Fruit fly (Drosophila melanogaster) whole organism: Measurements from ENCODE around the gene tim.
A peak's percentile ranks its signal among the peaks of the same experiment; 100 is the strongest.

Experiments
- CG8478 ChIP-seq: fragments of >200 bp; optimal IDR thresholded peaks from 2 replicates; lab custom pipeline; 2018; ENCODE audit warnings: inconsistent platforms
- Dll ChIP-seq: fragments of >200 bp; optimal IDR thresholded peaks from 2 replicates; lab custom pipeline; 2017
- EcR ChIP-seq, 2 experiments: fragments of >200 bp; optimal IDR thresholded peaks; 2 replicates each; lab custom pipeline; 2017; ENCODE audit warnings: missing biosample characterization in 2 of 2, missing genetic modification characterization in 2 of 2, missing genetic modification reagents in 2 of 2
- pan ChIP-seq: fragments of >200 bp; optimal IDR thresholded peaks from 2 replicates; lab custom pipeline; 2017
- psq ChIP-seq: fragments of >200 bp; optimal IDR thresholded peaks from 2 replicates; lab custom pipeline; 2017
- usp ChIP-seq: fragments of >200 bp; optimal IDR thresholded peaks from 2 replicates; lab custom pipeline; 2017; ENCODE audit warnings: missing biosample characterization, missing genetic modification characterization, mixed read lengths

tim gene

DNA sequence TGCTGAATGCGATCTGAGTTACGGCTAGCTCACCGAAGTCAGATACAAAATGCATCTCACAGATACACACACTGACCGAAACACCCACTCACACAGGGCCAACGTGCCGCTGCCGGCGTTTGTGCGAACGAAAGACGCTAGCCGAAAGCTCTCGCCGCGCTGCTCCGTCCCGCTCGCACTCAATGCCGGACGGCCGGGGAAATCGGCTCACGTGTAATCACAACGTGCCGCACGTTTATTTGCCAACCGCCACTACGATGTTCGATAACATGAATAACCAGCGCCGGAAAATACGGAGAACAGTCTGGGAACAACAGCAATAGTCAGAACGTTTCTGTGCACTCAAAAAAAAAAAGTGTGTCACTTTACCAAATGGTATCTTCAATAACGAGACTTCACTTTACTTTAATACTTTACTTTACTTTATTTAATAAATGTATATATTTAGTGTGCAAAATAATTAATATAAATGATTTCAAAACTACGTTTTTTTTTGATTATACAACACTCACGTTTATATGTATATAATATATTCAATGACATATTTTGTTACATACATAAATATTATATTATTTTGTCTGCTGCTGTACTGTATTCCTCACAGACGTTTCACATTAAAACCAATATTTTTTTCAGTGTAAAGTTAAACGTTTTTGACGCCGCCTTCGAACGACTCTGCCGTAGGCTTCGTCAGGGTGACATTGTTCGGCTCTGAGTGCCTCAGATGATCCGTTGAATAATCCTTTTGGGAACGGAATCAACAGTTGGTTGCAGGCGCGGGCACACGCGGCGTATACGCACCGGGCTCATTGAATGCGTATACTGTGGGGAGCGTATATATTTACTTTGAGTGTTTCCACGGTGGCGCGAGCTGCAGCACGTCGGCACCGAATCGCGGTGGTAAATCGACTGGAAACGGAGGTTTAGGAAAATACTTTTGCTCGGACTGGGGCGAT, at the start of gene tim:
Gene tim, minus strand, starts transcription at position 911 of the 956 bp plus-strand sequence.
- TF ChIP-seq Dll (lab: Kevin White, UChicago), result no peak
- TF ChIP-seq usp, result no peak
- no peak for TF ChIP-seq pan (lab: Kevin White, UChicago)
- TF ChIP-seq EcR (GFP tag; optimal IDR thresholded peaks at IDR 0.05; lab: Kevin White, UChicago), result no peak
- no peak for TF ChIP-seq CG8478 (lab: Kevin White, UChicago)
- TF ChIP-seq psq (lab: Kevin White, UChicago), result no peak

DNA sequence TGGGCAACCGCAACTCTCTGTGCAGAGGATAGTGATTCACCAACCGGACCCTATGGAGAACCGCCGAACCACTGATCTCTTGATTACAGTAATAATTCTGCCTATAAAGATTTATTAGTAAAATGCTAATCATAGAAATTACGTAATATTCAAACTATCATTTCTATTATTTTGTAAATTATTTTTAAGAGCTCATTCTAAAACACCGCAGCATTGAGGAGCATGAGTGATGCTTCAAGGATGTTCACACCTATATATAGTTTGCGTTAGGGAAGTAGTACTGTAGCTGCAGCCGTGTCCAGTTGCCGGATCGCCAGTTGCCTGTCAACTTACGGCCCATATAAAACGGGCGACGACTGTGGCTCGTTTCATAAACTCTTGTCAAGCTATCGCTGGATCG, 49.6 kb upstream of the tim start:
- TF ChIP-seq Dll (lab: Kevin White, UChicago) (no peak), CG8478 (lab: Kevin White, UChicago) (no peak)

DNA sequence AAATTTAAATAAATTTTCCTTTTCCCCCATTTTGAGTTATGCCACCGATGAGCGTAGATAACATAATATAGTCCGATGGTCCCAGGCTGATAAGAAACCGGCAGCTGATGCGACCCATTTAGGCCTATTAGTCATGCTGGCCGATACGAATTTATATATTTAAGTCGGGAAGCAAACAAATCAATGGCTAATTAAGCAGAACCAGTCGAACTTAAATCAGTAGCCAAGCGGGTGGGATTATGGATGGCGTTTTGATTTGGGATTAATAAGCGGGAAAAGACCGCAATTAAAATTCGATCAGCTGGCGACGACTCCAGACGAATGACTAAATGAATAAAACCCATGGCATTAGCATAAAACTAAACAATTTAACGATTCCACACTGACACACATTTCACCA, 49.0 kb upstream of the tim start:
- TF ChIP-seq usp (no peak), psq (lab: Kevin White, UChicago) (no peak), EcR (GFP tag; optimal IDR thresholded peaks at IDR 0.05; lab: Kevin White, UChicago) (no peak), CG8478 (lab: Kevin White, UChicago) (no peak), pan (lab: Kevin White, UChicago) (no peak), Dll (lab: Kevin White, UChicago) (no peak)

DNA sequence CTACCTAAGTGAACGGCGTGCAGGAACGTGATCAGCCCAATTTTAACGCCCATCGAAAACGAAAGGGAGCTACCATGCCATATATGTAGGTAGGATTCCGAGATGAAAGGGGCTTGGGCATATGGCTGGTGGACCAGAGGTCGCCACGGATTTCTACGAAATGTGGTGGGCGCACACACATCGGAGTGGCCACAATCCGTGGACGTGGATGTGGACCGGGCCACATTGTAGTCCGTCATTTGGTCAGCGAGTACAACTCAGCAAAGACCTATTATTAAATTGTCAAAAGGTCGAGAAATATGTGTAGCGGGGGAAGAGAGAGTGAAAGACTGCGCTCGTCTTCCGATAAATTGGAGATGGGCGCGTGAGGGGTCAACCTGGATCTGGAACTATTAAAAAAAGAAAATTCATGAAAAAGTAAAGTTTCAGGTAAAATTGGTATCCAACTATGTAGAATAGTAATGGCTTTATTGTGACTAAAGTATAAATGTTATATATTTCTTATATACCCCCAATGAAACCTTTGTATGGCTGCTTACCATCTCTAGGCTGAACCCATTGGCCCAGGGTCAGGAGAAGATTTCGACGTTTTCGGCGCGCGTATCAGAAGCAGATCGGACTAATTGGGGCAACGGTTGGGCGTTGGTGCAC, 47.6 kb upstream of the tim start:
- TF ChIP-seq Dll (lab: Kevin White, UChicago), result no peak
- TF ChIP-seq CG8478 (lab: Kevin White, UChicago), result no peak

DNA sequence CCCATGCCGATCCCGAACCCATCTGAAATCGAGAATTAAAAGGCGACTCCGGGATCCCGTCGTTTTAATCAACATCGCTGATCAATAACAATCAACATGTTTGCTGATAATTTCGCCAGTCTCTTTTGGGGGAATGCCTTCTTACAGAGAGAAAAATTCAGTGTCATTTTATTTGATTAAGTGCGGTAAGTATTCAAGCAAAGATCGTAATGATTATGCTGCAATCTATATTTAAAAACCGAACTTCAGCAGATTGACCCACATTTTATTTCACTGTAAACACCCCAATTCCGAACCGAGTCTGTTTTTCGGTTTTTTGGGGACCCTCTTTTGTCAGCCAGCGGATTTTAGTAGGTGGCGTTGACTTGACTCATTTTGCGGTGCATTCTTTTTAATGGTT, 46.0 kb upstream of the tim start:
- TF ChIP-seq psq (lab: Kevin White, UChicago) (no peak), usp (no peak), CG8478 (lab: Kevin White, UChicago) (no peak), pan (lab: Kevin White, UChicago) (no peak), EcR (GFP tag; optimal IDR thresholded peaks at IDR 0.05; lab: Kevin White, UChicago) (no peak)

DNA sequence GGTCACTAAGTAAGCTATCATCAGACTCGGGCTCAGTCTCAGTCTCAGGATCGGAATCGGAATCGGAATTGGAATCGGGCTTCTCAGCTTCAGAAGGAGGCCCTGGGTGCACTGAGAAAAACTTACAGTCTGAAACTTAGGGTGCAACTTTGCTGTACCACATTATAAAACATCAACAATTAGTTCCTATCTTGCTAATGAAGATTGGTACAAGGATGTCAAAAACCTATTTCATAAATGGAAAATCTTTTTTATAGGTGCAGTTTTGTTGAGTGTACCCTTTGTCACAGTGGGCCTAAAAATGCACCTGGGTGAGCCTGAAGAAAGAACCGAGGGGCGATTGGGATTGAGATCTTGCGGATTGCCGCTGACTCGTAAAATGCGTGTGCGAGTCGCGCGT, 44.9 kb upstream of the tim start:
- no peak for TF ChIP-seq Dll (lab: Kevin White, UChicago)

DNA sequence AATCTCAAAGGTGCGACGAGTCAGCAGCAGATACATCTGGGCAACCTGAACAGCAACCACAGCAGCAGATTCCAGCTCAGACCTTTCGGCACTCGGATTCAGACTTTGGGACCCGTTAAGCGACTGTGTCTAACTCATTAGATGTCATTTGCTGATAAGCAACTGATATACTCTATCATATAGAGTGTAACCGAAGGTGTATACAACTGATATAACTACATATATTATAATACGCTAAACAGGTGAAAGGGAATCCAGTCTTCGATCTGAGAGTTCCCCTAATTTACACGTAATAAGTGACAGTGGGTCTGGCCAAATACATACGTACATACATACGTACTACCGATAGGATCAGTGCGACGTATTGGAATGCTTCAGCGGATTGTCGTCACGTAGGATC, 42.7 kb upstream of the tim start:
- no peak for TF ChIP-seq CG8478 (lab: Kevin White, UChicago)
- no peak for TF ChIP-seq psq (lab: Kevin White, UChicago)
- TF ChIP-seq pan (lab: Kevin White, UChicago), result no peak
- TF ChIP-seq Dll (lab: Kevin White, UChicago), result no peak
- no peak for TF ChIP-seq usp
- TF ChIP-seq EcR (GFP tag; optimal IDR thresholded peaks at IDR 0.05; lab: Kevin White, UChicago), result no peak

DNA sequence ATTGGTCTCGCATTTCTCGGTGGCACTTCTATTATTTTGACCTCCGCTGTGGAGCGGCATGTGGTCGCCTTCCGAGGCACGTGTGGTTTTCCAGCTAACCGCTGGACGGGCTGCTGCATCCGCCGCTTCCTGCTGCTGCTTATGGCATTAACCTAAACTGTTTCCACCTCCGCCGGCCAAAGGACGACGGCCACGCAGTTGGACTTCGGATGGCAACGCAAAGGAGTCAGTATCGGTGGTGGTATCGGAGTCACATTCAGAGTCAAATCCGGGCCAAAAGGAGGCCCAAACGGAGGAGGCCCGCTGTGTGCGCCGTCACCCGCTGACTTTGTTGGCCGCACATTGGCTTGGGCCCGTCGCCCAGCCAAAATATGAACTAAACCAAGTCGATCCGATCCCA, 41.8 kb upstream of the tim start:
- TF ChIP-seq CG8478 (lab: Kevin White, UChicago), result no peak

DNA sequence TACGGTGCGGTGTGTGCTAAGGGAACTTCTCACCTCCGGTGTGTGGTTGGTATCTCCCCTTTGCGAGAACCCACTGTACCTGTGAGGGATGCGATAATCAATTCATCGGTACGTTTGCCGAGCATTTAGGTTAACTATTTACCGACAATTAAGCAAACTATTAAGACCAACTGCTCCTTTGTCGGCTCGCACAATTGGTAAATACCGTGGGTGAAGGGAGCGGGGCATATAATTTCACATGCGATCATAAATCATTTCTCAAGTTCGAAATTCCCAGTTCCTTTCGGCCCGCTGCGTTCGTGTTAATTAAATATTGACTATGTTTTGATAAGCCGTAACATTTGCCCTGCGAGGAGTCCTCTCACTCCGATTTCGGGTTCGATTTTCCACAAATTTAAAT, 41.0 kb upstream of the tim start:
- no peak for TF ChIP-seq psq (lab: Kevin White, UChicago)
- no peak for TF ChIP-seq pan (lab: Kevin White, UChicago)

DNA sequence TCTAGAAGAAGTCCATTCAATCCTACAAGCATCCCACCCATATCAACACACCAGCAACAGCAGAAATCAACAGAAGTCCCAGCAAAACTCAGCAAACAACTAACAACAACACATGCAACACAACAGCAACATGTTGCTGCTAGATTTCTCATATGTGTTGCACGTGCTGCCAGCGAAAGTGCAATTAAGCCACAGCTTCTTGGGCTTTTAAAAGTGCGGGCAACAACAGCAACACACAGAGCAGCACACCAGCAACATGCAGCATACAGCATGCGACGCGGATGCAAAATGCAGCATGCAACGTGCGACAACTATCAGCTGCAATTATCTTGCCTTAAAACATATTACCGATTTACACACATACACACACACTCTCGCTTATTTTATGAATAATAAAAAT, 39.6 kb upstream of the tim start:
- TF ChIP-seq CG8478 (lab: Kevin White, UChicago) (no peak), psq (lab: Kevin White, UChicago) (no peak), pan (lab: Kevin White, UChicago) (no peak)

DNA sequence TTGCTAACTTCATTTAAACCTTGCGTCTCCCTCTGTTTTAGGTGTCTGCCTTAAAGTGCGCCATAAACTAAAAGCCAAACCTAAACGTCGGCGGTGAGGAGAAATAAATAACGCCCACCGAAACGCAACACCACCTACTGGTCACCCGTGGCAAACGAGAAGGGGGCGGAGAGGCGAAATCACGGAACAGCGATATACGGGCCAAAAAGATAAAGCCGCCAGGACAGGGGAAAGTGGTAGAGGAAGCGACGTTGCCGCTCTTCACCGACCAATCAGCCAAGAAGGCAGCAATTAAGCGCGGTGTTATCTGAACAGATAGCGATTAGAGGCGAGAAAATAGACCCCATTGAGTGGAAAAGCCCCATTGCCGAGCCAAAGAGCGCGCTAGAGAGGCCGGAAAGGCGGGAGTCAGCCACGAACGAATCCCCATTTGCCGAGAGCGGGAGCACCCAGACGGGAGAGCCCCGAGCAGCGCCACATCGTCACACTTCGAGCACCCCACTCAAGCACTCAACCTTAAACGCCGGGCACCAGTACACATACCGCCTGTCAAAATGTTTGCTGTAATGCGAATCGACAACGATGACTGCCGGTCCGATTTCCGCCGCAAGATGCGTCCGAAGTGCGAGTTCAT, 37.2 kb upstream of the tim start:
- TF ChIP-seq pan (lab: Kevin White, UChicago) (no peak), CG8478 (lab: Kevin White, UChicago) (no peak), EcR (GFP tag; optimal IDR thresholded peaks at IDR 0.05; lab: Kevin White, UChicago) (no peak), Dll (lab: Kevin White, UChicago) (peak; percentile 100)

DNA sequence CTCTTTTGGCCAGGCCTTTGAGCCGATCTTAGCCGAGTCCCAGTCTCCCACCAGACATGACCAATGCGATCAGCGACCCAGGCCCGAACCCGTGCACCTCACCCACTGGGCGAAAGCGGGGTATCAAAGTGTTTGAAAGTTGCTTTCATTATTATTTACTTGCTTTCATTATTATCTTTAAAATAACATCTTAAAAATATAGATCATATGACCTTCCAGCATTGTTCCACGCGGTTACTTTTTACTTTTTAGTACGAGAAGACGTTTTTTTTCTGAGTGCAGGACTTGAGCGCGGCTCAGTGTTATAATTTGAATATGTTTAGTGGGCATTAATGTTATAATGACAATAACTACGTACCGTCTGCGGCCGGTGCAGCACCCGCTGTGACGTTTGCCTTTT, 35.1 kb upstream of the tim start:
- TF ChIP-seq EcR (GFP tag; optimal IDR thresholded peaks at IDR 0.05; lab: Kevin White, UChicago) (no peak), pan (lab: Kevin White, UChicago) (no peak), usp (no peak), psq (lab: Kevin White, UChicago) (no peak)

DNA sequence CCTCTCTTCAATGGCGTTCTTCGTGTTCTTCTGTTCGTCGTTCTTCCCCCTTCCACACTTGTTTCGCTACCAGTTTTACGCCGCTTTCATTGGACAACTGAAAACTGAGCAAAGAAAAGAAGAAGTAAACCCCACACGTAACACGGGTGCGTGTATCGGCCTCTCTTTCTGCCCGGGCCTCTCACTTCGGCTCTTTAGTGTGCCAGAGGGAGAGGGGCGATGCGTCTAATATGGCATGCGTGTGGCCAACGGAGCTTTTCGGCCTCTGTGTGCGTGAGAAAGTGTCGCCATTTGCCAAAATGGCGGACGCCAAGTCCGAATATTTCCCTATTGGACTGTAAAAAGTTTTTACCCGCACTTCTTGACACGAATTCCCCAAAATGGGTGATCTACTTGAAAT, 32.1 kb upstream of the tim start:
- TF ChIP-seq Dll (lab: Kevin White, UChicago), result no peak
- peak; percentile 61 for TF ChIP-seq CG8478 (lab: Kevin White, UChicago)
